Fruit fly (Drosophila melanogaster): Measurements from ENCODE around the gene Lcp65Ag3.

DNA sequence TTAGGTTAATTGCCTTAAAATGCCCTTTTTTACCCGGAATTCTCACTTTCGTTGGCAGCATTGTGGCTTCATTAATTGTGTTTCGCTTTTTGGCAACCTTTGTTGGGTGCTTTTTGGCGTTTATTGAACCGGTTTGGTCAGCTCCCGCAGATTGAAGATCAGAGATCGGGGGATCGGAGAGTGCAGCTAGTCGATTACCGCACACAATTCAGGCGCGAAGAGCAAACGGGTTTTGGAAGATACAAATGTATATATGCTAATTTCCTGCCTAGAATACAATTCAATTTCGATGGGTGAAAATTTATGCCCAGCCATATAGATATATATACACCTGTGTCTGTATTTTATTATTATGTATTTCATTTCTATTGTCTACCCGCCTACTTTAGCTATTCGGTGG is 10.7 kb upstream of the Lcp65Ag3 start:
- TF ChIP-seq ttk (optimal IDR thresholded peaks at IDR 0.05) (no peak), psq (optimal IDR thresholded peaks at IDR 0.05) (no peak), Myc (optimal IDR thresholded peaks at IDR 0.05) (no peak), Sin3A (optimal IDR thresholded peaks at IDR 0.05) (no peak), insv (optimal IDR thresholded peaks at IDR 0.05) (no peak), h (optimal IDR thresholded peaks at IDR 0.05) (no peak)
